Fruit fly (Drosophila melanogaster) whole organism, embryonic: ENCODE measurements around the gene CG4757.

ENCODE experiments used
- Atf3 ChIP-seq: fragments of 200-800 bp; sonication (Bioruptor generic); optimal IDR thresholded peaks from 3 replicates; lab custom pipeline; 2016; ENCODE audit warnings: missing biosample characterization, missing genetic modification characterization
- BEAF-32 ChIP-seq: fragments of 200-800 bp; sonication (Bioruptor generic); optimal IDR thresholded peaks from 3 replicates; lab custom pipeline; 2017; ENCODE audit warnings: missing biosample characterization, missing genetic modification characterization, mild to moderate bottlenecking, moderate library complexity, missing genetic modification reagents
- Bdp1 ChIP-seq: fragments of 200-800 bp; sonication (Bioruptor generic); optimal IDR thresholded peaks from 3 replicates; lab custom pipeline; 2016; ENCODE audit warnings: missing biosample characterization, missing genetic modification characterization
- CG10979 ChIP-seq: fragments of 200-800 bp; sonication (Bioruptor generic); optimal IDR thresholded peaks from 2 replicates; lab custom pipeline; 2018; ENCODE audit warnings: missing biosample characterization, mild to moderate bottlenecking, missing genetic modification characterization, moderate library complexity
- CG11093 ChIP-seq: fragments of 200-800 bp; sonication (Bioruptor generic); IDR thresholded peaks from 3 replicates; pipeline ENCODE4 v1.3.6; 2022; ENCODE audit warnings: missing biosample characterization, missing genetic modification characterization
- CG11247 ChIP-seq: fragments of 200-800 bp; sonication (Bioruptor generic); IDR thresholded peaks from 2 replicates; pipeline ENCODE4 v1.3.6; 2022; ENCODE audit warnings: missing biosample characterization, missing genetic modification characterization
- CG11560 ChIP-seq: fragments of 200-800 bp; sonication (Bioruptor generic); IDR thresholded peaks from 3 replicates; pipeline ENCODE4 v1.3.6; 2022; ENCODE audit warnings: missing biosample characterization, missing genetic modification characterization
- CG11695 ChIP-seq: fragments of 200-800 bp; sonication (Bioruptor generic); IDR thresholded peaks from 3 replicates; pipeline ENCODE4 v1.3.6; 2022; ENCODE audit warnings: missing biosample characterization, missing genetic modification characterization
- CG14667 ChIP-seq: fragments of 200-800 bp; sonication (Bioruptor generic); IDR thresholded peaks from 2 replicates; pipeline ENCODE4 v1.3.6; 2022; ENCODE audit warnings: missing biosample characterization, missing genetic modification characterization
- CG14965 ChIP-seq: fragments of 200-800 bp; sonication (Bioruptor generic); optimal IDR thresholded peaks from 2 replicates; lab custom pipeline; 2016; ENCODE audit warnings: missing biosample characterization, missing genetic modification characterization, borderline replicate concordance
- CG15514 ChIP-seq: fragments of 200-800 bp; sonication (Bioruptor generic); optimal IDR thresholded peaks from 3 replicates; lab custom pipeline; 2017; ENCODE audit warnings: missing biosample characterization, missing genetic modification characterization, mild to moderate bottlenecking, moderate library complexity, missing genetic modification reagents
- CG17359 ChIP-seq: fragments of 200-800 bp; sonication (Bioruptor generic); optimal IDR thresholded peaks from 3 replicates; lab custom pipeline; 2018; ENCODE audit warnings: missing biosample characterization, mild to moderate bottlenecking, missing genetic modification characterization, moderate library complexity
- CG17568 ChIP-seq: fragments of 200-800 bp; sonication (Bioruptor generic); optimal IDR thresholded peaks from 2 replicates; lab custom pipeline; 2018; ENCODE audit warnings: missing biosample characterization, mild to moderate bottlenecking, missing genetic modification characterization, moderate library complexity
- CG2875 ChIP-seq: fragments of 200-800 bp; sonication (Bioruptor generic); optimal IDR thresholded peaks from 2 replicates; lab custom pipeline; 2017; ENCODE audit warnings: missing biosample characterization, mild to moderate bottlenecking, missing genetic modification characterization, missing genetic modification reagents
- CG3407 ChIP-seq: fragments of 200-800 bp; sonication (Bioruptor generic); optimal IDR thresholded peaks from 2 replicates; lab custom pipeline; 2018; ENCODE audit warnings: missing biosample characterization, mild to moderate bottlenecking, missing genetic modification characterization
- CG4328 ChIP-seq: fragments of 200-800 bp; sonication (Bioruptor generic); optimal IDR thresholded peaks from 3 replicates; lab custom pipeline; 2017; ENCODE audit warnings: missing biosample characterization, missing genetic modification reagents, missing genetic modification characterization
- CG6683 ChIP-seq: fragments of 200-800 bp; sonication (Bioruptor generic); optimal IDR thresholded peaks from 2 replicates; lab custom pipeline; 2017; ENCODE audit warnings: missing biosample characterization, mild to moderate bottlenecking, missing genetic modification characterization, missing genetic modification reagents
- CG7745 ChIP-seq: fragments of 200-800 bp; sonication (Bioruptor generic); optimal IDR thresholded peaks from 2 replicates; lab custom pipeline; 2018; ENCODE audit warnings: missing biosample characterization, mild to moderate bottlenecking, missing genetic modification characterization, moderate library complexity
- CG7839 ChIP-seq: fragments of 200-800 bp; sonication (Bioruptor generic); optimal IDR thresholded peaks from 3 replicates; lab custom pipeline; 2018; ENCODE audit warnings: missing biosample characterization, mild to moderate bottlenecking, missing genetic modification characterization, moderate library complexity
- CG8290 ChIP-seq, 3 experiments: fragments of 200-800 bp; sonication (Bioruptor generic); optimal IDR thresholded peaks; 2 replicates each; lab custom pipeline; 2016 to 2019; ENCODE audit warnings: missing biosample characterization in 3 of 3, missing genetic modification characterization in 3 of 3, mild to moderate bottlenecking in 2 of 3, moderate library complexity in 1 of 3
- CG9215 ChIP-seq: fragments of 200-800 bp; sonication (Bioruptor generic); IDR thresholded peaks from 2 replicates; pipeline ENCODE4 v1.3.6; 2022; ENCODE audit warnings: missing biosample characterization, missing genetic modification characterization
- CG9932 ChIP-seq: fragments of 200-800 bp; sonication (Bioruptor generic); IDR thresholded peaks from 2 replicates; pipeline ENCODE4 v1.3.6; 2022; ENCODE audit warnings: missing biosample characterization, missing genetic modification characterization
- CHES-1-like ChIP-seq: fragments of 200-800 bp; sonication (Bioruptor generic); optimal IDR thresholded peaks from 2 replicates; lab custom pipeline; 2016; ENCODE audit warnings: missing biosample characterization, missing genetic modification characterization
- Drgx ChIP-seq: fragments of 200-800 bp; sonication (Bioruptor generic); IDR thresholded peaks from 2 replicates; pipeline ENCODE4 v1.3.6; 2022; ENCODE audit warnings: missing biosample characterization, missing genetic modification characterization
- Fer1 ChIP-seq: fragments of 200-800 bp; sonication (Bioruptor generic); optimal IDR thresholded peaks from 2 replicates; lab custom pipeline; 2017; ENCODE audit warnings: missing biosample characterization, mild to moderate bottlenecking, missing genetic modification characterization
- MESR4 ChIP-seq: fragments of 200-800 bp; sonication (Bioruptor generic); optimal IDR thresholded peaks from 2 replicates; lab custom pipeline; 2018; ENCODE audit warnings: missing biosample characterization, mild to moderate bottlenecking, missing genetic modification characterization, moderate library complexity
- Oli ChIP-seq: fragments of 200-800 bp; sonication (Bioruptor generic); optimal IDR thresholded peaks from 2 replicates; lab custom pipeline; 2018; ENCODE audit warnings: missing biosample characterization, mild to moderate bottlenecking, missing genetic modification characterization, moderate library complexity
- Opbp ChIP-seq: fragments of 200-800 bp; sonication (Bioruptor generic); IDR thresholded peaks from 3 replicates; pipeline ENCODE4 v1.3.6; 2022; ENCODE audit warnings: missing biosample characterization, missing genetic modification characterization; ENCODE audit not compliant: partially characterized antibody
- Ptx1 ChIP-seq: fragments of 200-800 bp; sonication (Bioruptor generic); IDR thresholded peaks from 2 replicates; pipeline ENCODE4 v1.3.6; 2022; ENCODE audit warnings: missing biosample characterization, missing genetic modification characterization
- Ssrp ChIP-seq: fragments of 200-800 bp; sonication (Bioruptor generic); optimal IDR thresholded peaks from 2 replicates; lab custom pipeline; 2018; ENCODE audit warnings: missing biosample characterization, mild to moderate bottlenecking, missing genetic modification characterization, moderate library complexity
- Taf1 ChIP-seq: fragments of 200-800 bp; sonication (Bioruptor generic); IDR thresholded peaks from 2 replicates; pipeline ENCODE4 v1.3.6; 2022; ENCODE audit warnings: missing biosample characterization, missing genetic modification characterization
- YL-1 ChIP-seq: fragments of 200-800 bp; sonication (Bioruptor generic); optimal IDR thresholded peaks from 3 replicates; lab custom pipeline; 2017; ENCODE audit warnings: missing biosample characterization, mild to moderate bottlenecking, missing genetic modification characterization
- bcd ChIP-seq: fragments of 200-800 bp; sonication (Bioruptor generic); optimal IDR thresholded peaks from 2 replicates; lab custom pipeline; 2017; ENCODE audit warnings: missing biosample characterization, mild to moderate bottlenecking, missing genetic modification characterization
- bigmax ChIP-seq: fragments of 200-800 bp; sonication (Bioruptor generic); optimal IDR thresholded peaks from 2 replicates; lab custom pipeline; 2018; ENCODE audit warnings: missing biosample characterization, mild to moderate bottlenecking, missing genetic modification characterization
- chinmo ChIP-seq: fragments of 200-800 bp; sonication (Bioruptor generic); IDR thresholded peaks from 4 replicates; pipeline ENCODE4 v1.3.6; 2022; ENCODE audit warnings: missing biosample characterization, missing genetic modification characterization; ENCODE audit not compliant: partially characterized antibody
- crc ChIP-seq: fragments of 200-800 bp; sonication (Bioruptor generic); optimal IDR thresholded peaks from 2 replicates; lab custom pipeline; 2016; ENCODE audit warnings: missing biosample characterization, missing genetic modification characterization
- disco-r ChIP-seq: fragments of 200-800 bp; sonication (Bioruptor generic); optimal IDR thresholded peaks from 2 replicates; lab custom pipeline; 2016; ENCODE audit warnings: missing biosample characterization, missing genetic modification characterization
- dm ChIP-seq: fragments of 200-800 bp; sonication (Bioruptor generic); optimal IDR thresholded peaks from 3 replicates; lab custom pipeline; 2016; ENCODE audit warnings: missing biosample characterization, missing genetic modification characterization
- emc ChIP-seq: fragments of 200-800 bp; sonication (Bioruptor generic); optimal IDR thresholded peaks from 2 replicates; lab custom pipeline; 2016; ENCODE audit warnings: missing biosample characterization, missing genetic modification characterization
- ham ChIP-seq: fragments of 200-800 bp; sonication (Bioruptor generic); IDR thresholded peaks from 2 replicates; pipeline ENCODE4 v1.3.6; 2022; ENCODE audit warnings: missing biosample characterization, missing genetic modification characterization
- knrl ChIP-seq: fragments of 200-800 bp; sonication (Bioruptor generic); IDR thresholded peaks from 3 replicates; pipeline ENCODE4 v1.3.6; 2022; ENCODE audit warnings: missing biosample characterization, missing genetic modification characterization; ENCODE audit not compliant: partially characterized antibody
- lbe ChIP-seq: fragments of 200-800 bp; sonication (Bioruptor generic); optimal IDR thresholded peaks from 2 replicates; lab custom pipeline; 2016; ENCODE audit warnings: missing biosample characterization, mild to moderate bottlenecking, missing genetic modification characterization
- luna ChIP-seq: fragments of 200-800 bp; sonication (Bioruptor generic); optimal IDR thresholded peaks from 2 replicates; lab custom pipeline; 2016; ENCODE audit warnings: missing biosample characterization, missing genetic modification characterization
- pzg ChIP-seq: fragments of 200-800 bp; sonication (Bioruptor generic); optimal IDR thresholded peaks from 3 replicates; lab custom pipeline; 2018; ENCODE audit warnings: missing biosample characterization, mild to moderate bottlenecking, missing genetic modification characterization, moderate library complexity
- slou ChIP-seq: fragments of 200-800 bp; sonication (Bioruptor generic); optimal IDR thresholded peaks from 3 replicates; lab custom pipeline; 2016; ENCODE audit warnings: missing biosample characterization, missing genetic modification characterization
- tap ChIP-seq: fragments of 200-800 bp; optimal IDR thresholded peaks from 3 replicates; lab custom pipeline; 2019; ENCODE audit warnings: missing biosample characterization, mild to moderate bottlenecking, missing genetic modification characterization, moderate library complexity
- trh ChIP-seq: fragments of 200-800 bp; sonication (Bioruptor generic); optimal IDR thresholded peaks from 2 replicates; lab custom pipeline; 2016; ENCODE audit warnings: missing biosample characterization, missing genetic modification characterization

Gene CG4757

dm6 chr3R:11211291-11212061 lies 50.5 kb downstream of the CG4757 start (continued):
- peak; percentile 45 for TF ChIP-seq tap
- TF ChIP-seq Drgx, result peak; percentile 70
- peak; percentile 83; the same call in 3 of the 4 replicates for TF ChIP-seq chinmo (GFP tag; lab: Robert Waterston, UW)
- peak; percentile 41 for TF ChIP-seq CG3407 (GFP tag; lab: Kevin White, UChicago)
- peak; percentile 57 for TF ChIP-seq YL-1
- TF ChIP-seq CHES-1-like (GFP tag; lab: Kevin White, UChicago), result peak; percentile 56
- TF ChIP-seq CG9932, result peak; percentile 87
- TF ChIP-seq CG9215, result peak; percentile 69
- TF ChIP-seq lbe, result peak; percentile 45
- no peak for TF ChIP-seq CG14965 (GFP tag; lab: Kevin White, UChicago)
- TF ChIP-seq CG7839 (tag; lab: Kevin White, UChicago), result peak; percentile 75
- no peak for TF ChIP-seq trh
- peak; percentile 63; the same call in 2 of the 3 replicates for TF ChIP-seq CG11695 (GFP tag; lab: Robert Waterston, UW)
- no peak; the same call in 1 of the 2 replicates for TF ChIP-seq Taf1
- peak; percentile 57 for TF ChIP-seq MESR4
- peak; percentile 70 for TF ChIP-seq CG14667
- TF ChIP-seq CG15514 (GFP tag; lab: Kevin White, UChicago), result peak; percentile 63
- TF ChIP-seq CG11560 (tag; lab: Robert Waterston, UW), result no peak
- TF ChIP-seq BEAF-32 (GFP tag; lab: Kevin White, UChicago), result peak; percentile 5
- TF ChIP-seq CG10979 (tag; lab: Kevin White, UChicago), result peak; percentile 50
- peak; percentile 58 for TF ChIP-seq Oli (tag; lab: Kevin White, UChicago)
- 0 out of 3 replicates have a peak, but pooled peaks have one; percentile 13 for TF ChIP-seq knrl
- TF ChIP-seq luna (GFP tag; lab: Kevin White, UChicago), result peak; percentile 42
- TF ChIP-seq CG2875, result peak; percentile 31
- TF ChIP-seq CG8290 (GFP tag; optimal IDR thresholded peaks at IDR 0.05; lab: Kevin White, UChicago), result peak; percentile 62
- TF ChIP-seq CG8290 (tag; optimal IDR thresholded peaks at IDR 0.05; lab: Kevin White, UChicago), result peak in 1 of 2 experiments; percentile 81
- no peak for TF ChIP-seq ham (GFP tag; lab: Robert Waterston, UW)
- TF ChIP-seq emc (GFP tag; lab: Kevin White, UChicago), result peak; percentile 20
- no peak for TF ChIP-seq Opbp
- peak; percentile 62 for TF ChIP-seq bcd (GFP tag; lab: Kevin White, UChicago)
- peak; percentile 97 for TF ChIP-seq dm (GFP tag; lab: Kevin White, UChicago)
- TF ChIP-seq bigmax (GFP tag; lab: Kevin White, UChicago), result peak; percentile 99
- TF ChIP-seq crc (GFP tag; lab: Kevin White, UChicago), result peak; percentile 41
- TF ChIP-seq Atf3 (GFP tag; lab: Kevin White, UChicago), result peak; percentile 33
- peak; percentile 63 for TF ChIP-seq Fer1
- peak; percentile 60 for TF ChIP-seq CG11247 (GFP tag; lab: Robert Waterston, UW)
- TF ChIP-seq CG6683 (GFP tag; lab: Kevin White, UChicago), result no peak
- peak; percentile 62 for TF ChIP-seq Ssrp (tag; lab: Kevin White, UChicago)
- TF ChIP-seq Ptx1 (GFP tag; lab: Robert Waterston, UW), result peak; percentile 81
- TF ChIP-seq CG17568 (GFP tag; lab: Kevin White, UChicago), result peak; percentile 33
- peak; percentile 57; the same call in 1 of the 3 replicates for TF ChIP-seq CG11093 (GFP tag; lab: Robert Waterston, UW)
- peak; percentile 73 for TF ChIP-seq CG17359 (tag; lab: Kevin White, UChicago)
- TF ChIP-seq CG4328, result no peak
- peak; percentile 20 for TF ChIP-seq pzg (GFP tag; lab: Kevin White, UChicago)
- TF ChIP-seq slou (GFP tag; lab: Kevin White, UChicago), result peak; percentile 57
- no peak for TF ChIP-seq CG7745 (tag; lab: Kevin White, UChicago)
- TF ChIP-seq Bdp1, result peak; percentile 8
- TF ChIP-seq disco-r (GFP tag; lab: Kevin White, UChicago), result peak; percentile 41
